Worm (Caenorhabditis elegans): ENCODE measurements around the gene srbc-21.

ce11 chrV:2153274-2153673, 2.1 kb upstream of the srbc-21 start, which contains the start of gene srbc-23:
- TF ChIP-seq R02D3.7 (tag; optimal IDR thresholded peaks at IDR 0.05) (no peak), madf-5 (GFP tag; IDR thresholded peaks at IDR 0.05) (no peak), pha-4 (GFP tag; IDR thresholded peaks at IDR 0.05) (no peak), pha-4 (tag; optimal IDR thresholded peaks at IDR 0.05) (no peak)

Data from whole organism, L4 larva.